Fruit fly (Drosophila melanogaster) whole organism, embryonic: Measurements from ENCODE around the gene bys.

Experiments
- ATbp ChIP-seq: fragments of 200-800 bp; sonication (Bioruptor generic); optimal IDR thresholded peaks from 2 replicates; lab custom pipeline; 2017; ENCODE audit warnings: missing biosample characterization, mild to moderate bottlenecking, missing genetic modification characterization, missing genetic modification reagents
- B-H2 ChIP-seq: fragments of 200-800 bp; sonication (Bioruptor generic); optimal IDR thresholded peaks from 2 replicates; lab custom pipeline; 2018; ENCODE audit warnings: missing biosample characterization, mild to moderate bottlenecking, missing genetic modification characterization
- BEAF-32 ChIP-seq: fragments of 200-800 bp; sonication (Bioruptor generic); optimal IDR thresholded peaks from 3 replicates; lab custom pipeline; 2017; ENCODE audit warnings: missing biosample characterization, missing genetic modification characterization, mild to moderate bottlenecking, moderate library complexity, missing genetic modification reagents
- CG10147 ChIP-seq: fragments of 200-800 bp; sonication (Bioruptor generic); optimal IDR thresholded peaks from 2 replicates; lab custom pipeline; 2019; ENCODE audit warnings: missing biosample characterization, mild to moderate bottlenecking, missing genetic modification characterization, moderate library complexity
- CG10274 ChIP-seq: fragments of 200-800 bp; sonication (Bioruptor generic); optimal IDR thresholded peaks from 3 replicates; lab custom pipeline; 2017; ENCODE audit warnings: missing biosample characterization, mild to moderate bottlenecking, missing genetic modification characterization
- CG11085 ChIP-seq: fragments of 200-800 bp; sonication (Bioruptor generic); IDR thresholded peaks from 2 replicates; pipeline ENCODE4 v1.3.6; 2022; ENCODE audit warnings: missing biosample characterization, missing genetic modification characterization
- CG11504 ChIP-seq: fragments of 200-800 bp; sonication (Bioruptor generic); optimal IDR thresholded peaks from 3 replicates; lab custom pipeline; 2019; ENCODE audit warnings: missing biosample characterization, mild to moderate bottlenecking, missing genetic modification characterization, moderate library complexity
- CG14860 ChIP-seq: fragments of 200-800 bp; sonication (Bioruptor generic); IDR thresholded peaks from 3 replicates; pipeline ENCODE4 v1.3.6; 2022; ENCODE audit warnings: missing biosample characterization, missing genetic modification characterization; ENCODE audit not compliant: partially characterized antibody
- CG16779 ChIP-seq: fragments of 200-800 bp; sonication (Bioruptor generic); IDR thresholded peaks from 2 replicates; pipeline ENCODE4 v1.3.6; 2022; ENCODE audit warnings: missing biosample characterization, missing genetic modification characterization
- CG17612 ChIP-seq: fragments of 200-800 bp; sonication (Bioruptor generic); IDR thresholded peaks from 2 replicates; pipeline ENCODE4 v1.3.6; 2022; ENCODE audit warnings: missing biosample characterization, missing genetic modification characterization
- CG17802 ChIP-seq: fragments of 200-800 bp; sonication (Bioruptor generic); optimal IDR thresholded peaks from 2 replicates; lab custom pipeline; 2018; ENCODE audit warnings: missing biosample characterization, mild to moderate bottlenecking, missing genetic modification characterization, moderate library complexity
- CG18599 ChIP-seq: fragments of 200-800 bp; sonication (Bioruptor generic); optimal IDR thresholded peaks from 3 replicates; lab custom pipeline; 2017; ENCODE audit warnings: missing biosample characterization, missing genetic modification characterization, mild to moderate bottlenecking, moderate library complexity, missing genetic modification reagents
- CG2120 ChIP-seq: fragments of 200-800 bp; sonication (Bioruptor generic); optimal IDR thresholded peaks from 3 replicates; lab custom pipeline; 2016; ENCODE audit warnings: missing biosample characterization, missing genetic modification characterization
- CG2875 ChIP-seq: fragments of 200-800 bp; sonication (Bioruptor generic); optimal IDR thresholded peaks from 2 replicates; lab custom pipeline; 2017; ENCODE audit warnings: missing biosample characterization, mild to moderate bottlenecking, missing genetic modification characterization, missing genetic modification reagents
- CG34224 ChIP-seq: fragments of 200-800 bp; sonication (Bioruptor generic); IDR thresholded peaks from 3 replicates; pipeline ENCODE4 v1.3.6; 2022; ENCODE audit warnings: missing biosample characterization, missing genetic modification characterization; ENCODE audit not compliant: partially characterized antibody
- CG4617 ChIP-seq: fragments of 200-800 bp; sonication (Bioruptor generic); optimal IDR thresholded peaks from 3 replicates; lab custom pipeline; 2016; ENCODE audit warnings: missing biosample characterization, missing genetic modification characterization, borderline replicate concordance
- CG4707 ChIP-seq: fragments of 200-800 bp; sonication (Bioruptor generic); optimal IDR thresholded peaks from 2 replicates; lab custom pipeline; 2018; ENCODE audit warnings: missing biosample characterization, mild to moderate bottlenecking, missing genetic modification characterization, moderate library complexity
- CG5953 ChIP-seq: fragments of 200-800 bp; sonication (Bioruptor generic); IDR thresholded peaks from 2 replicates; pipeline ENCODE4 v1.3.6; 2022; ENCODE audit warnings: missing biosample characterization, missing genetic modification characterization
- CG6854 ChIP-seq: fragments of 200-800 bp; sonication (Bioruptor generic); optimal IDR thresholded peaks from 3 replicates; lab custom pipeline; 2017; ENCODE audit warnings: missing biosample characterization, mild to moderate bottlenecking, missing genetic modification characterization
- CG7987 ChIP-seq: fragments of 200-800 bp; sonication (Bioruptor generic); optimal IDR thresholded peaks from 2 replicates; lab custom pipeline; 2018; ENCODE audit warnings: missing biosample characterization, mild to moderate bottlenecking, missing genetic modification characterization, moderate library complexity
- CG8290 ChIP-seq, 3 experiments: fragments of 200-800 bp; sonication (Bioruptor generic); optimal IDR thresholded peaks; 2 replicates each; lab custom pipeline; 2016 to 2019; ENCODE audit warnings: missing biosample characterization in 3 of 3, missing genetic modification characterization in 3 of 3, mild to moderate bottlenecking in 2 of 3, moderate library complexity in 1 of 3
- CG9215 ChIP-seq: fragments of 200-800 bp; sonication (Bioruptor generic); IDR thresholded peaks from 2 replicates; pipeline ENCODE4 v1.3.6; 2022; ENCODE audit warnings: missing biosample characterization, missing genetic modification characterization
- Fer1 ChIP-seq: fragments of 200-800 bp; sonication (Bioruptor generic); optimal IDR thresholded peaks from 2 replicates; lab custom pipeline; 2017; ENCODE audit warnings: missing biosample characterization, mild to moderate bottlenecking, missing genetic modification characterization
- MESR4 ChIP-seq: fragments of 200-800 bp; sonication (Bioruptor generic); optimal IDR thresholded peaks from 2 replicates; lab custom pipeline; 2018; ENCODE audit warnings: missing biosample characterization, mild to moderate bottlenecking, missing genetic modification characterization, moderate library complexity
- Max ChIP-seq: fragments of 200-800 bp; sonication (Bioruptor generic); optimal IDR thresholded peaks from 2 replicates; lab custom pipeline; 2016; ENCODE audit warnings: missing biosample characterization, mild to moderate bottlenecking, missing genetic modification characterization
- NC2β ChIP-seq: fragments of 200-800 bp; sonication (Bioruptor generic); optimal IDR thresholded peaks from 2 replicates; lab custom pipeline; 2016; ENCODE audit warnings: missing biosample characterization, missing genetic modification characterization
- Rfx ChIP-seq: fragments of 200-800 bp; sonication (Bioruptor generic); IDR thresholded peaks from 2 replicates; pipeline ENCODE4 v1.3.6; 2022; ENCODE audit warnings: missing biosample characterization, missing genetic modification characterization
- caup ChIP-seq: fragments of 200-800 bp; sonication (Bioruptor generic); optimal IDR thresholded peaks from 3 replicates; lab custom pipeline; 2017; ENCODE audit warnings: missing biosample characterization, mild to moderate bottlenecking, missing genetic modification characterization, moderate library complexity; ENCODE audit not compliant: severe bottlenecking
- chinmo ChIP-seq: fragments of 200-800 bp; sonication (Bioruptor generic); IDR thresholded peaks from 4 replicates; pipeline ENCODE4 v1.3.6; 2022; ENCODE audit warnings: missing biosample characterization, missing genetic modification characterization; ENCODE audit not compliant: partially characterized antibody
- ci ChIP-seq: fragments of 200-800 bp; sonication (Bioruptor generic); IDR thresholded peaks from 3 replicates; pipeline ENCODE4 v1.3.6; 2022; ENCODE audit warnings: missing biosample characterization, missing genetic modification characterization
- croc ChIP-seq: fragments of 200-800 bp; sonication (Bioruptor generic); conservative IDR thresholded peaks from 3 replicates; pipeline ENCODE4 v1.3.6; 2022; ENCODE audit warnings: missing biosample characterization, missing genetic modification characterization
- exex ChIP-seq: fragments of 200-800 bp; sonication (Bioruptor generic); optimal IDR thresholded peaks from 4 replicates; lab custom pipeline; 2018; ENCODE audit warnings: missing biosample characterization, mild to moderate bottlenecking, missing genetic modification characterization, moderate library complexity
- fd102C ChIP-seq: fragments of 200-800 bp; sonication (Bioruptor generic); optimal IDR thresholded peaks from 2 replicates; lab custom pipeline; 2018; ENCODE audit warnings: missing biosample characterization, mild to moderate bottlenecking, missing genetic modification characterization, moderate library complexity
- fd64A ChIP-seq: fragments of 200-800 bp; sonication (Bioruptor generic); optimal IDR thresholded peaks from 3 replicates; lab custom pipeline; 2018; ENCODE audit warnings: missing biosample characterization, mild to moderate bottlenecking, missing genetic modification characterization
- fu2 ChIP-seq: fragments of 200-800 bp; sonication (Bioruptor generic); optimal IDR thresholded peaks from 2 replicates; lab custom pipeline; 2016; ENCODE audit warnings: missing biosample characterization, missing genetic modification characterization
- lilli ChIP-seq: fragments of 200-800 bp; sonication (Bioruptor generic); optimal IDR thresholded peaks from 3 replicates; lab custom pipeline; 2016; ENCODE audit warnings: missing biosample characterization, missing genetic modification characterization
- lov ChIP-seq, 2 experiments: fragments of 200-800 bp in 1 of 2; fragments of >200 bp in 1 of 2; sonication (Bioruptor generic) in 1 of 2; IDR thresholded peaks in 1 of 2; optimal IDR thresholded peaks in 1 of 2; 2 replicates in 1 of 2; 3 replicates in 1 of 2; pipeline versions ENCODE4 v1.3.6 to Lab custom; 2017 to 2022; ENCODE audit warnings: missing biosample characterization in 1 of 2, missing genetic modification characterization in 1 of 2
- mld ChIP-seq: fragments of 200-800 bp; sonication (Bioruptor generic); IDR thresholded peaks from 3 replicates; pipeline ENCODE4 v1.3.6; 2022; ENCODE audit warnings: missing biosample characterization, missing genetic modification characterization; ENCODE audit not compliant: partially characterized antibody
- nerfin-2 ChIP-seq: fragments of 200-800 bp; sonication (Bioruptor generic); IDR thresholded peaks from 2 replicates; pipeline ENCODE4 v1.3.6; 2022; ENCODE audit warnings: missing biosample characterization, missing genetic modification characterization; ENCODE audit not compliant: partially characterized antibody
- sc ChIP-seq, 3 experiments: fragments of >200 bp in 2 of 3; fragments of 200-800 bp in 1 of 3; sonication (Bioruptor generic) in 1 of 3; optimal IDR thresholded peaks; 2 replicates in 2 of 3; 3 replicates in 1 of 3; lab custom pipeline; 2017; ENCODE audit warnings: mild to moderate bottlenecking in 1 of 3, missing biosample characterization in 1 of 3, missing genetic modification characterization in 1 of 3, missing genetic modification reagents in 1 of 3
- slp2 ChIP-seq: fragments of 200-800 bp; sonication (Bioruptor generic); optimal IDR thresholded peaks from 2 replicates; lab custom pipeline; 2016; ENCODE audit warnings: missing biosample characterization, missing genetic modification characterization
- sna ChIP-seq: fragments of 200-800 bp; sonication (Bioruptor generic); IDR thresholded peaks from 2 replicates; pipeline ENCODE4 v1.3.6; 2022; ENCODE audit warnings: missing biosample characterization, missing genetic modification characterization; ENCODE audit not compliant: partially characterized antibody
- stwl ChIP-seq: fragments of 200-800 bp; sonication (Bioruptor generic); optimal IDR thresholded peaks from 3 replicates; lab custom pipeline; 2018; ENCODE audit warnings: missing biosample characterization, mild to moderate bottlenecking, missing genetic modification characterization, moderate library complexity
- vnd ChIP-seq: fragments of 200-800 bp; sonication (Bioruptor generic); IDR thresholded peaks from 3 replicates; pipeline ENCODE4 v1.3.6; 2022; ENCODE audit warnings: missing biosample characterization, missing genetic modification characterization; ENCODE audit not compliant: partially characterized antibody
- zen ChIP-seq: fragments of 200-800 bp; sonication (Bioruptor generic); optimal IDR thresholded peaks from 3 replicates; lab custom pipeline; 2018; ENCODE audit warnings: missing biosample characterization, mild to moderate bottlenecking, missing genetic modification characterization, moderate library complexity

Gene bys

dm6 chrX:7935798-7936572 is 34.3 kb downstream of the bys start, which contains the start of gene Ubr3 (continued):
- TF ChIP-seq CG2875 (GFP tag; lab: Kevin White, UChicago) (no peak), CG4617 (GFP tag; lab: Kevin White, UChicago) (peak; percentile 80), CG17612 (GFP tag; lab: Robert Waterston, UW) (no peak), CG17802 (tag; lab: Kevin White, UChicago) (peak; percentile 50), fu2 (GFP tag; lab: Kevin White, UChicago) (no peak), lov (optimal IDR thresholded peaks at IDR 0.05; lab: Kevin White, UChicago) (no peak), lov (GFP tag; IDR thresholded peaks at IDR 0.05; lab: Robert Waterston, UW) (no peak), stwl (tag; lab: Kevin White, UChicago) (peak; percentile 68), Max (no peak), CG10274 (GFP tag; lab: Kevin White, UChicago) (no peak), exex (tag; lab: Kevin White, UChicago) (peak; percentile 7), vnd (peak; percentile 73), slp2 (peak; percentile 3), caup (GFP tag; lab: Kevin White, UChicago) (no peak), fd102C (no peak), CG5953 (no peak), fd64A (GFP tag; lab: Kevin White, UChicago) (no peak), CG8290 (GFP tag; optimal IDR thresholded peaks at IDR 0.05; lab: Kevin White, UChicago) (no peak), CG8290 (tag; optimal IDR thresholded peaks at IDR 0.05; lab: Kevin White, UChicago) (peak in 1 of 2 experiments; percentile 59), CG2120 (peak; percentile 20), NC2β (GFP tag; lab: Kevin White, UChicago) (peak; percentile 35), CG9215 (GFP tag; lab: Robert Waterston, UW) (no peak), nerfin-2 (GFP tag; lab: Robert Waterston, UW) (peak; percentile 66), CG6854 (GFP tag; lab: Kevin White, UChicago) (no peak), CG4707 (GFP tag; lab: Kevin White, UChicago) (no peak), CG7987 (GFP tag; lab: Kevin White, UChicago) (no peak), croc (GFP tag; lab: Robert Waterston, UW) (no peak), sc (optimal IDR thresholded peaks at IDR 0.05; lab: Kevin White, UChicago) (no peak), sc (GFP tag; optimal IDR thresholded peaks at IDR 0.05; lab: Kevin White, UChicago) (no peak), ATbp (GFP tag; lab: Kevin White, UChicago) (no peak), chinmo (GFP tag; lab: Robert Waterston, UW) (0 out of 4 replicates have a peak, but pooled peaks have one; percentile 30), BEAF-32 (GFP tag; lab: Kevin White, UChicago) (peak; percentile 87), Fer1 (peak; percentile 35), CG34224 (GFP tag; lab: Robert Waterston, UW) (peak; percentile 66; the same call in 2 of the 3 replicates), CG11504 (tag; lab: Kevin White, UChicago) (peak; percentile 7), CG16779 (GFP tag; lab: Robert Waterston, UW) (no peak), Rfx (GFP tag; lab: Robert Waterston, UW) (peak; percentile 42), CG18599 (GFP tag; lab: Kevin White, UChicago) (peak; percentile 36), CG14860 (GFP tag; lab: Robert Waterston, UW) (peak; percentile 66), ci (GFP tag; lab: Robert Waterston, UW) (no peak), mld (GFP tag; lab: Robert Waterston, UW) (peak; percentile 63; the same call in 2 of the 3 replicates), CG11085 (GFP tag; lab: Robert Waterston, UW) (no peak), sna (GFP tag; lab: Robert Waterston, UW) (0 out of 2 replicates have a peak, but pooled peaks have one; percentile 50), B-H2 (GFP tag; lab: Kevin White, UChicago) (peak; percentile 2), lilli (GFP tag; lab: Kevin White, UChicago) (no peak), CG10147 (peak; percentile 39), zen (no peak), MESR4 (GFP tag; lab: Kevin White, UChicago) (peak; percentile 72)
